Worm (Caenorhabditis elegans): ENCODE results near the gene sre-29.

DNA sequence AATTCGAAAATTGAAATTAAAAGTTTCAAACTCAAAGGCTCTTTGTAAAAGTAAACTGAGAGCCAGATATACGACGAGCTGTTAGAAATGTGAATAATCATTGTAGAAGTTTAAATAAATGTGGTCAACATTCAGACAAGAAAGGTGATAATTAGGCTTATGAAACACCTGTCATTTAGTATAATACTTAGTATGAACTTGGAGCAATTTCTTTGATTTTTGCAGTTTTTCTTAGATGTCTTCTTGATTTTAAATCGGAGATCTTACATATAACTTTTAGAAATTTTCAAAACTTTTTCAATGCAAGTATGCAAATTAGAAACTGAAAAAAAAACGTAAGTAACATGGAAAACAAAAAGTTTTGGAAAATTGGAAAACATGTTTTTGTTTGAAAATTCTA lies 4.7 kb upstream of the sre-29 start, which contains the start of gene sre-30:
- no peak for TF ChIP-seq W03F9.2 (tag; optimal IDR thresholded peaks at IDR 0.05)
- no peak for TF ChIP-seq him-1 (tag; optimal IDR thresholded peaks at IDR 0.05)
